Fruit fly (Drosophila melanogaster): ENCODE measurements around the gene futsch.

The futsch gene

DNA sequence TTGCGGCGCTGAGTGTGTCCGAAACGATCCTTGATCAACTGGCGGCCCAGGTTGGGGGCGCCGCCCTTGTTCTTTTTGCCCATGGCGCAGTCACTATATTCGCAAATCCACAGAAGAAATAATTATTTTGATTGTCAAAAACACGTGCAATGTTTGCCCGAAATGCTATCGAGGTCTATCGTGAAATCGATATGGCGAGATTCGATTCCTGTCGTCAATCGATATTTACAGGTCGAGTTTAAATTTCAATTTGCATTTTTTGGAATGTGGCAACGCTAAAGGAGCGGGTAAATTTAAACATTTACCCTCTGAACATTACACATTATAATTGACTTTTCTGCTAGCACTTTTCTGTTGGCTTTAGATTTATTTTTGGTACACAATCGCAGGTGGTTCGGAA is 55.2 kb downstream of the futsch start, which contains the start of gene Ns3 (continued):
- peak; percentile 28 for TF ChIP-seq CG9797 (GFP tag; optimal IDR thresholded peaks at IDR 0.05)
- no peak for TF ChIP-seq CG31441 (GFP tag; IDR thresholded peaks at IDR 0.05)
- no peak for TF ChIP-seq rib (GFP tag; IDR thresholded peaks at IDR 0.05)
- TF ChIP-seq vvl (GFP tag; IDR thresholded peaks at IDR 0.05), result peak; percentile 95
- TF ChIP-seq CG10959 (GFP tag; IDR thresholded peaks at IDR 0.05), result no peak
- TF ChIP-seq HLH4C (GFP tag; IDR thresholded peaks at IDR 0.05; ENCODE audit: partially characterized antibody), result peak; percentile 94
- TF ChIP-seq sna (GFP tag; IDR thresholded peaks at IDR 0.05; ENCODE audit: partially characterized antibody), result peak; percentile 88
- no peak for TF ChIP-seq Deaf1 (tag; optimal IDR thresholded peaks at IDR 0.05)
- TF ChIP-seq peb (GFP tag; IDR thresholded peaks at IDR 0.05), result no peak
- no peak for TF ChIP-seq tin (GFP tag; optimal IDR thresholded peaks at IDR 0.05)
- TF ChIP-seq CG32532 (GFP tag; IDR thresholded peaks at IDR 0.05), result no peak
- TF ChIP-seq cwo (GFP tag; optimal IDR thresholded peaks at IDR 0.05), result peak; percentile 54
- TF ChIP-seq Ets97D (GFP tag; optimal IDR thresholded peaks at IDR 0.05), result peak; percentile 2
- no peak for TF ChIP-seq Meics (GFP tag; optimal IDR thresholded peaks at IDR 0.05)
- peak; percentile 91 for TF ChIP-seq CG7963 (GFP tag; IDR thresholded peaks at IDR 0.05; ENCODE audit: partially characterized antibody)
- TF ChIP-seq Hr39 (optimal IDR thresholded peaks at IDR 0.05), result no peak
- no peak for TF ChIP-seq Hr78 (GFP tag; optimal IDR thresholded peaks at IDR 0.05)
- peak; percentile 86 for TF ChIP-seq CG15514 (GFP tag; optimal IDR thresholded peaks at IDR 0.05)
- TF ChIP-seq Sry-δ (GFP tag; optimal IDR thresholded peaks at IDR 0.05), result peak; percentile 78
- TF ChIP-seq en (GFP tag; optimal IDR thresholded peaks at IDR 0.05), result no peak
- TF ChIP-seq prd (optimal IDR thresholded peaks at IDR 0.05), result no peak
- TF ChIP-seq prd (GFP tag; IDR thresholded peaks at IDR 0.05), result no peak
- TF ChIP-seq CG18262 (tag; optimal IDR thresholded peaks at IDR 0.05), result no peak
- TF ChIP-seq crol (GFP tag; IDR thresholded peaks at IDR 0.05), result no peak
- TF ChIP-seq CG4617 (GFP tag; optimal IDR thresholded peaks at IDR 0.05; ENCODE audit: borderline replicate concordance), result peak; percentile 9
- no peak for TF ChIP-seq Spps (tag; optimal IDR thresholded peaks at IDR 0.05)
- TF ChIP-seq aop (GFP tag; IDR thresholded peaks at IDR 0.05), result no peak
- TF ChIP-seq Bdp1 (GFP tag; optimal IDR thresholded peaks at IDR 0.05), result no peak
- TF ChIP-seq MBD-R2 (GFP tag; IDR thresholded peaks at IDR 0.05), result peak; percentile 70
- TF ChIP-seq slou (GFP tag; optimal IDR thresholded peaks at IDR 0.05), result no peak
- no peak for TF ChIP-seq wdn (GFP tag; IDR thresholded peaks at IDR 0.05)
- TF ChIP-seq Dfd (GFP tag; optimal IDR thresholded peaks at IDR 0.05), result no peak
- TF ChIP-seq CG1602 (GFP tag; optimal IDR thresholded peaks at IDR 0.05), result no peak
- TF ChIP-seq chinmo (GFP tag; IDR thresholded peaks at IDR 0.05; ENCODE audit: partially characterized antibody), result peak; percentile 88
- no peak for TF ChIP-seq fd64A (GFP tag; optimal IDR thresholded peaks at IDR 0.05)
- TF ChIP-seq Xrp1 (GFP tag; IDR thresholded peaks at IDR 0.05), result no peak
- no peak for TF ChIP-seq CG11504 (tag; optimal IDR thresholded peaks at IDR 0.05)
- TF ChIP-seq Sin3A (optimal IDR thresholded peaks at IDR 0.05), result peak; percentile 32
- TF ChIP-seq CG13296 (GFP tag; optimal IDR thresholded peaks at IDR 0.05), result no peak
- TF ChIP-seq CG10147 (GFP tag; optimal IDR thresholded peaks at IDR 0.05), result no peak
- peak; percentile 84 for TF ChIP-seq vnd (GFP tag; IDR thresholded peaks at IDR 0.05; ENCODE audit: partially characterized antibody)
- TF ChIP-seq MESR4 (GFP tag; optimal IDR thresholded peaks at IDR 0.05), result peak; percentile 71
- no peak for TF ChIP-seq Gug (GFP tag; IDR thresholded peaks at IDR 0.05)
- TF ChIP-seq dan (GFP tag; IDR thresholded peaks at IDR 0.05), result no peak
- TF ChIP-seq CG31224 (GFP tag; IDR thresholded peaks at IDR 0.05), result no peak
- TF ChIP-seq CG18764 (GFP tag; optimal IDR thresholded peaks at IDR 0.05), result no peak
- peak; percentile 87 for TF ChIP-seq tna (GFP tag; IDR thresholded peaks at IDR 0.05; ENCODE audit: partially characterized antibody)
- TF ChIP-seq Dek (tag; optimal IDR thresholded peaks at IDR 0.05), result no peak
- TF ChIP-seq CG31388 (GFP tag; optimal IDR thresholded peaks at IDR 0.05), result no peak
- peak; percentile 84 for TF ChIP-seq CG14860 (GFP tag; IDR thresholded peaks at IDR 0.05; ENCODE audit: partially characterized antibody)
- TF ChIP-seq Sox102F (GFP tag; optimal IDR thresholded peaks at IDR 0.05), result no peak
- TF ChIP-seq dati (GFP tag; IDR thresholded peaks at IDR 0.05), result no peak

All from whole organism, embryonic.